Fruit fly (Drosophila melanogaster) whole organism, embryonic: ENCODE results near the gene CG13306.
A peak's percentile ranks its signal among the peaks of the same experiment; 100 is the strongest.

Source experiments
- BEAF-32 ChIP-seq: fragments of 200-800 bp; sonication (Bioruptor generic); optimal IDR thresholded peaks from 3 replicates; lab custom pipeline; 2017; ENCODE audit warnings: missing biosample characterization, missing genetic modification characterization, mild to moderate bottlenecking, moderate library complexity, missing genetic modification reagents
- CG11093 ChIP-seq: fragments of 200-800 bp; sonication (Bioruptor generic); IDR thresholded peaks from 3 replicates; pipeline ENCODE4 v1.3.6; 2022; ENCODE audit warnings: missing biosample characterization, missing genetic modification characterization
- CG12155 ChIP-seq: fragments of 200-800 bp; sonication (Bioruptor generic); optimal IDR thresholded peaks from 3 replicates; lab custom pipeline; 2016; ENCODE audit warnings: missing biosample characterization, missing genetic modification characterization
- CG13287 ChIP-seq: fragments of 200-800 bp; sonication (Bioruptor generic); IDR thresholded peaks from 2 replicates; pipeline ENCODE4 v1.3.6; 2022; ENCODE audit warnings: missing biosample characterization, missing genetic modification characterization; ENCODE audit not compliant: partially characterized antibody
- CG13296 ChIP-seq: fragments of 200-800 bp; sonication (Bioruptor generic); optimal IDR thresholded peaks from 3 replicates; lab custom pipeline; 2018; ENCODE audit warnings: missing biosample characterization, mild to moderate bottlenecking, missing genetic modification characterization
- CG15269 ChIP-seq: fragments of 200-800 bp; sonication (Bioruptor generic); optimal IDR thresholded peaks from 2 replicates; lab custom pipeline; 2018; ENCODE audit warnings: missing biosample characterization, mild to moderate bottlenecking, missing genetic modification characterization, moderate library complexity
- CG17385 ChIP-seq: fragments of 200-800 bp; sonication (Bioruptor generic); optimal IDR thresholded peaks from 3 replicates; lab custom pipeline; 2018; ENCODE audit warnings: missing biosample characterization, mild to moderate bottlenecking, missing genetic modification characterization
- CG30403 ChIP-seq: fragments of 200-800 bp; sonication (Bioruptor generic); optimal IDR thresholded peaks from 3 replicates; lab custom pipeline; 2016; ENCODE audit warnings: missing biosample characterization, missing genetic modification characterization
- CG30431 ChIP-seq: fragments of 200-800 bp; sonication (Bioruptor generic); optimal IDR thresholded peaks from 2 replicates; lab custom pipeline; 2017; ENCODE audit warnings: missing biosample characterization, missing genetic modification characterization
- CG31441 ChIP-seq: fragments of 200-800 bp; sonication (Bioruptor generic); IDR thresholded peaks from 2 replicates; pipeline ENCODE4 v1.3.6; 2022; ENCODE audit warnings: missing biosample characterization, missing genetic modification characterization
- CG32532 ChIP-seq: fragments of 200-800 bp; sonication (Bioruptor generic); IDR thresholded peaks from 2 replicates; pipeline ENCODE4 v1.3.6; 2022; ENCODE audit warnings: missing biosample characterization, missing genetic modification characterization
- CG3281 ChIP-seq: fragments of 200-800 bp; sonication (Bioruptor generic); optimal IDR thresholded peaks from 3 replicates; lab custom pipeline; 2017; ENCODE audit warnings: missing biosample characterization, mild to moderate bottlenecking, missing genetic modification characterization
- CG34422 ChIP-seq: fragments of 200-800 bp; sonication (Bioruptor generic); IDR thresholded peaks from 3 replicates; pipeline ENCODE4 v1.3.6; 2022; ENCODE audit warnings: missing biosample characterization, missing genetic modification characterization
- CG4707 ChIP-seq: fragments of 200-800 bp; sonication (Bioruptor generic); optimal IDR thresholded peaks from 2 replicates; lab custom pipeline; 2018; ENCODE audit warnings: missing biosample characterization, mild to moderate bottlenecking, missing genetic modification characterization, moderate library complexity
- CG4730 ChIP-seq: fragments of 200-800 bp; sonication (Bioruptor generic); IDR thresholded peaks from 2 replicates; pipeline ENCODE4 v1.3.6; 2022; ENCODE audit warnings: missing biosample characterization, missing genetic modification characterization
- CG8281 ChIP-seq: fragments of 200-800 bp; sonication (Bioruptor generic); optimal IDR thresholded peaks from 2 replicates; lab custom pipeline; 2018; ENCODE audit warnings: missing biosample characterization, mild to moderate bottlenecking, missing genetic modification characterization, moderate library complexity
- CG9817 ChIP-seq: fragments of 200-800 bp; sonication (Bioruptor generic); optimal IDR thresholded peaks from 2 replicates; lab custom pipeline; 2018; ENCODE audit warnings: missing biosample characterization, mild to moderate bottlenecking, missing genetic modification characterization, moderate library complexity
- CG9876 ChIP-seq: fragments of 200-800 bp; sonication (Bioruptor generic); optimal IDR thresholded peaks from 2 replicates; lab custom pipeline; 2016; ENCODE audit warnings: missing biosample characterization, missing genetic modification characterization
- Chrac-16 ChIP-seq: fragments of 200-800 bp; sonication (Bioruptor generic); optimal IDR thresholded peaks from 3 replicates; lab custom pipeline; 2016; ENCODE audit warnings: missing biosample characterization, missing genetic modification characterization
- CrebB ChIP-seq: fragments of 200-800 bp; sonication (Bioruptor generic); optimal IDR thresholded peaks from 3 replicates; lab custom pipeline; 2018; ENCODE audit warnings: missing biosample characterization, mild to moderate bottlenecking, missing genetic modification characterization
- E2f1 ChIP-seq: fragments of 200-800 bp; sonication (Bioruptor generic); IDR thresholded peaks from 2 replicates; pipeline ENCODE4 v1.3.6; 2022; ENCODE audit warnings: missing biosample characterization, missing genetic modification characterization
- Elba2 ChIP-seq: fragments of 200-800 bp; sonication (Bioruptor generic); optimal IDR thresholded peaks from 3 replicates; lab custom pipeline; 2016; ENCODE audit warnings: missing biosample characterization, missing genetic modification characterization
- HLH3B ChIP-seq: fragments of 200-800 bp; sonication (Bioruptor generic); IDR thresholded peaks from 2 replicates; pipeline ENCODE4 v1.3.6; 2022; ENCODE audit warnings: missing biosample characterization, missing genetic modification characterization
- Hr78 ChIP-seq, 2 experiments: fragments of 200-800 bp in 1 of 2; fragments of >200 bp in 1 of 2; sonication (Bioruptor generic) in 1 of 2; optimal IDR thresholded peaks; 2 replicates each; lab custom pipeline; 2017 to 2019; ENCODE audit warnings: missing biosample characterization in 2 of 2, missing genetic modification characterization in 2 of 2, mild to moderate bottlenecking in 1 of 2, moderate library complexity in 1 of 2
- Lhr ChIP-seq: fragments of 200-800 bp; sonication (Bioruptor generic); optimal IDR thresholded peaks from 3 replicates; lab custom pipeline; 2017; ENCODE audit warnings: mild to moderate bottlenecking, missing biosample characterization, missing genetic modification reagents, missing genetic modification characterization
- MTF-1 ChIP-seq: fragments of 200-800 bp; sonication (Bioruptor generic); optimal IDR thresholded peaks from 2 replicates; lab custom pipeline; 2018; ENCODE audit warnings: missing biosample characterization, mild to moderate bottlenecking, missing genetic modification characterization, borderline replicate concordance
- Mad ChIP-seq: fragments of 200-800 bp; sonication (Bioruptor generic); optimal IDR thresholded peaks from 2 replicates; lab custom pipeline; 2016; ENCODE audit warnings: missing biosample characterization, missing genetic modification characterization
- Oli ChIP-seq: fragments of 200-800 bp; sonication (Bioruptor generic); optimal IDR thresholded peaks from 2 replicates; lab custom pipeline; 2018; ENCODE audit warnings: missing biosample characterization, mild to moderate bottlenecking, missing genetic modification characterization, moderate library complexity
- Scr ChIP-seq: fragments of 200-800 bp; sonication (Bioruptor generic); IDR thresholded peaks from 2 replicates; pipeline ENCODE4 v1.3.6; 2022; ENCODE audit warnings: missing biosample characterization, missing genetic modification characterization; ENCODE audit not compliant: partially characterized antibody
- Spps ChIP-seq: fragments of 200-800 bp; sonication (Bioruptor generic); optimal IDR thresholded peaks from 2 replicates; lab custom pipeline; 2018; ENCODE audit warnings: missing biosample characterization, mild to moderate bottlenecking, missing genetic modification characterization
- Xbp1 ChIP-seq: fragments of 200-800 bp; sonication (Bioruptor generic); optimal IDR thresholded peaks from 3 replicates; lab custom pipeline; 2016; ENCODE audit warnings: missing biosample characterization, mild to moderate bottlenecking, missing genetic modification characterization
- bbx ChIP-seq: fragments of 200-800 bp; sonication (Bioruptor generic); IDR thresholded peaks from 2 replicates; pipeline ENCODE4 v1.3.6; 2022; ENCODE audit warnings: missing biosample characterization, missing genetic modification characterization; ENCODE audit not compliant: partially characterized antibody
- chif ChIP-seq, 2 experiments: fragments of 200-800 bp; sonication (Bioruptor generic); optimal IDR thresholded peaks; 3 replicates each; lab custom pipeline; 2016; ENCODE audit warnings: missing biosample characterization in 2 of 2, missing genetic modification characterization in 2 of 2
- da ChIP-seq: fragments of 200-800 bp; sonication (Bioruptor generic); optimal IDR thresholded peaks from 2 replicates; lab custom pipeline; 2016; ENCODE audit warnings: missing biosample characterization, missing genetic modification characterization
- eve ChIP-seq, 2 experiments: fragments of >200 bp; optimal IDR thresholded peaks; 2 replicates each; lab custom pipeline; 2017; ENCODE audit warnings: missing biosample characterization in 2 of 2, missing genetic modification characterization in 2 of 2
- hbn ChIP-seq: fragments of 200-800 bp; sonication (Bioruptor generic); IDR thresholded peaks from 2 replicates; pipeline ENCODE4 v1.3.6; 2022; ENCODE audit warnings: missing biosample characterization, missing genetic modification characterization; ENCODE audit not compliant: partially characterized antibody
- ind ChIP-seq: fragments of 200-800 bp; sonication (Bioruptor generic); optimal IDR thresholded peaks from 3 replicates; lab custom pipeline; 2016; ENCODE audit warnings: missing biosample characterization, missing genetic modification characterization
- inv ChIP-seq: fragments of 200-800 bp; sonication (Bioruptor generic); IDR thresholded peaks from 2 replicates; pipeline ENCODE4 v1.3.6; 2022; ENCODE audit warnings: missing biosample characterization, missing genetic modification characterization; ENCODE audit not compliant: partially characterized antibody
- kah ChIP-seq: fragments of 200-800 bp; sonication (Bioruptor generic); optimal IDR thresholded peaks from 2 replicates; lab custom pipeline; 2018; ENCODE audit warnings: missing biosample characterization, mild to moderate bottlenecking, missing genetic modification characterization
- lilli ChIP-seq: fragments of 200-800 bp; sonication (Bioruptor generic); optimal IDR thresholded peaks from 3 replicates; lab custom pipeline; 2016; ENCODE audit warnings: missing biosample characterization, missing genetic modification characterization
- luna ChIP-seq: fragments of 200-800 bp; sonication (Bioruptor generic); optimal IDR thresholded peaks from 2 replicates; lab custom pipeline; 2016; ENCODE audit warnings: missing biosample characterization, missing genetic modification characterization
- otp ChIP-seq: fragments of 200-800 bp; sonication (Bioruptor generic); IDR thresholded peaks from 3 replicates; pipeline ENCODE4, ENCODE4 v1.3.6; 2022; ENCODE audit warnings: missing biosample characterization, missing genetic modification characterization
- peb ChIP-seq: fragments of 200-800 bp; sonication (Bioruptor generic); IDR thresholded peaks from 2 replicates; pipeline ENCODE4 v1.3.6; 2022; ENCODE audit warnings: missing biosample characterization, missing genetic modification characterization
- psq ChIP-seq: fragments of 200-800 bp; sonication (Bioruptor generic); optimal IDR thresholded peaks from 2 replicates; lab custom pipeline; 2017; ENCODE audit warnings: missing biosample characterization, missing genetic modification characterization
- scrt ChIP-seq: fragments of 200-800 bp; sonication (Bioruptor generic); optimal IDR thresholded peaks from 2 replicates; lab custom pipeline; 2018; ENCODE audit warnings: missing biosample characterization, mild to moderate bottlenecking, missing genetic modification characterization, moderate library complexity
- seq ChIP-seq: fragments of 200-800 bp; sonication (Bioruptor generic); IDR thresholded peaks from 2 replicates; pipeline ENCODE4 v1.3.6; 2022; ENCODE audit warnings: missing biosample characterization, missing genetic modification characterization
- slbo ChIP-seq: fragments of 200-800 bp; sonication (Bioruptor generic); IDR thresholded peaks from 2 replicates; pipeline ENCODE4 v1.3.6; 2022; ENCODE audit warnings: missing biosample characterization, missing genetic modification characterization
- sug ChIP-seq: fragments of 200-800 bp; optimal IDR thresholded peaks from 2 replicates; lab custom pipeline; 2019; ENCODE audit warnings: missing biosample characterization, mild to moderate bottlenecking, missing genetic modification characterization, moderate library complexity
- tna ChIP-seq: fragments of 200-800 bp; sonication (Bioruptor generic); IDR thresholded peaks from 2 replicates; pipeline ENCODE4 v1.3.6; 2022; ENCODE audit warnings: missing biosample characterization, missing genetic modification characterization; ENCODE audit not compliant: partially characterized antibody
- unpg ChIP-seq: fragments of 200-800 bp; sonication (Bioruptor generic); optimal IDR thresholded peaks from 3 replicates; lab custom pipeline; 2018; ENCODE audit warnings: missing biosample characterization, mild to moderate bottlenecking, missing genetic modification characterization, moderate library complexity

CG13306 gene

dm6 chr3L:8719990-8720559, 29.5 kb downstream of the CG13306 start, which contains the start of gene SrpRbeta (continued):
- peak; percentile 35; the same call in 1 of the 3 replicates for TF ChIP-seq CG34422 (GFP tag; lab: Robert Waterston, UW)
- peak; percentile 28 for TF ChIP-seq CG12155
- peak; percentile 20 for TF ChIP-seq sug (tag; lab: Kevin White, UChicago)
- TF ChIP-seq MTF-1 = no peak
- TF ChIP-seq CG32532 (GFP tag; lab: Robert Waterston, UW) = no peak; the same call in 1 of the 2 replicates
- no peak for TF ChIP-seq hbn (GFP tag; lab: Robert Waterston, UW)
- no peak for TF ChIP-seq bbx (GFP tag; lab: Robert Waterston, UW)
- no peak for TF ChIP-seq E2f1 (GFP tag; lab: Robert Waterston, UW)
- TF ChIP-seq psq (GFP tag; lab: Kevin White, UChicago) = no peak
- TF ChIP-seq CG3281 (GFP tag; lab: Kevin White, UChicago) = no peak
- no peak for TF ChIP-seq otp
- TF ChIP-seq peb (GFP tag; lab: Robert Waterston, UW) = no peak
- no peak for TF ChIP-seq Scr (GFP tag; lab: Robert Waterston, UW)
- TF ChIP-seq CG8281 (tag; lab: Kevin White, UChicago) = no peak
- TF ChIP-seq tna (GFP tag; lab: Robert Waterston, UW) = no peak
- peak; percentile 15 for TF ChIP-seq BEAF-32 (GFP tag; lab: Kevin White, UChicago)
- no peak for TF ChIP-seq scrt (GFP tag; lab: Kevin White, UChicago)
- no peak for TF ChIP-seq Chrac-16 (GFP tag; lab: Kevin White, UChicago)
- no peak for TF ChIP-seq kah
- TF ChIP-seq seq = no peak
- TF ChIP-seq CG9876 (GFP tag; lab: Kevin White, UChicago) = no peak
- TF ChIP-seq CG30403 = peak; percentile 8
- TF ChIP-seq Hr78 (GFP tag; optimal IDR thresholded peaks at IDR 0.05; lab: Kevin White, UChicago) = no peak
- TF ChIP-seq Lhr (GFP tag; lab: Kevin White, UChicago) = no peak
- TF ChIP-seq CG31441 (GFP tag; lab: Robert Waterston, UW) = no peak
- no peak for TF ChIP-seq Oli (tag; lab: Kevin White, UChicago)
- peak; percentile 40 for TF ChIP-seq lilli
- 0 out of 2 replicates have a peak, but pooled peaks have one; percentile 11 for TF ChIP-seq CG13287 (GFP tag; lab: Robert Waterston, UW)
- no peak for TF ChIP-seq Spps (tag; lab: Kevin White, UChicago)
- no peak for TF ChIP-seq HLH3B
- no peak for TF ChIP-seq CG4730 (GFP tag; lab: Robert Waterston, UW)
- no peak for TF ChIP-seq inv (GFP tag; lab: Robert Waterston, UW)
- no peak for TF ChIP-seq eve (GFP tag; optimal IDR thresholded peaks at IDR 0.05; lab: Kevin White, UChicago)
- no peak for TF ChIP-seq ind (GFP tag; lab: Kevin White, UChicago)
- no peak for TF ChIP-seq da (GFP tag; lab: Kevin White, UChicago)
- peak; percentile 30 for TF ChIP-seq CG17385 (GFP tag; lab: Kevin White, UChicago)
- no peak for TF ChIP-seq CG30431 (GFP tag; lab: Kevin White, UChicago)
- TF ChIP-seq CG9817 = no peak
- TF ChIP-seq CG4707 = no peak
- TF ChIP-seq Xbp1 = peak; percentile 50
- peak; percentile 52; the same call in 1 of the 2 replicates for TF ChIP-seq slbo
- TF ChIP-seq Mad (GFP tag; lab: Kevin White, UChicago) = peak; percentile 35
- no peak for TF ChIP-seq CG11093 (GFP tag; lab: Robert Waterston, UW)
- no peak for TF ChIP-seq CG15269 (tag; lab: Kevin White, UChicago)
- peak; percentile 12 for TF ChIP-seq CG13296 (GFP tag; lab: Kevin White, UChicago)
- no peak for TF ChIP-seq chif (GFP tag; optimal IDR thresholded peaks at IDR 0.05; lab: Kevin White, UChicago)
- no peak for TF ChIP-seq unpg (GFP tag; lab: Kevin White, UChicago)
- no peak for TF ChIP-seq luna (GFP tag; lab: Kevin White, UChicago)
- TF ChIP-seq Elba2 (GFP tag; lab: Kevin White, UChicago) = no peak
- no peak for TF ChIP-seq CrebB
